Worm (Caenorhabditis elegans): Measurements from ENCODE around the gene fah-1.

ce11 chrX:6460123-6460522, 11.4 kb upstream of the fah-1 start:
- TF ChIP-seq flt-1 (GFP tag; IDR thresholded peaks at IDR 0.05) (no peak), cog-1 (tag; optimal IDR thresholded peaks at IDR 0.05) (no peak), ztf-29 (GFP tag; IDR thresholded peaks at IDR 0.05) (no peak), med-1 (GFP tag; optimal IDR thresholded peaks at IDR 0.05; ENCODE audit: insufficient read depth) (no peak)
